Fruit fly (Drosophila melanogaster) whole organism, embryonic: Measurements from ENCODE around the gene CG31832.

ENCODE experiments used
- CG10267 ChIP-seq: fragments of 200-800 bp; sonication (Bioruptor generic); optimal IDR thresholded peaks from 2 replicates; lab custom pipeline; 2018; ENCODE audit warnings: missing biosample characterization, mild to moderate bottlenecking, missing genetic modification characterization, moderate library complexity
- CG10321 ChIP-seq: fragments of 200-800 bp; sonication (Bioruptor generic); IDR thresholded peaks from 2 replicates; pipeline ENCODE4 v1.3.6; 2022; ENCODE audit warnings: missing biosample characterization, missing genetic modification characterization
- CG10366 ChIP-seq: fragments of 200-800 bp; sonication (Bioruptor generic); IDR thresholded peaks from 2 replicates; pipeline ENCODE4 v1.3.6; 2022; ENCODE audit warnings: missing biosample characterization, missing genetic modification characterization
- CG10431 ChIP-seq: fragments of 200-800 bp; sonication (Bioruptor generic); optimal IDR thresholded peaks from 3 replicates; lab custom pipeline; 2018; ENCODE audit warnings: missing biosample characterization, mild to moderate bottlenecking, missing genetic modification characterization
- CG11456 ChIP-seq: fragments of 200-800 bp; sonication (Bioruptor generic); IDR thresholded peaks from 3 replicates; pipeline ENCODE4 v1.3.6; 2022; ENCODE audit warnings: missing biosample characterization, missing genetic modification characterization
- CG12659 ChIP-seq: fragments of 200-800 bp; sonication (Bioruptor generic); optimal IDR thresholded peaks from 3 replicates; lab custom pipeline; 2017; ENCODE audit warnings: mild to moderate bottlenecking, missing biosample characterization, missing genetic modification reagents, missing genetic modification characterization
- CG12942 ChIP-seq: fragments of 200-800 bp; sonication (Bioruptor generic); optimal IDR thresholded peaks from 3 replicates; lab custom pipeline; 2016; ENCODE audit warnings: missing biosample characterization, missing genetic modification characterization
- CG14014 ChIP-seq: fragments of 200-800 bp; sonication (Bioruptor generic); IDR thresholded peaks from 2 replicates; pipeline ENCODE4 v1.3.6; 2022; ENCODE audit warnings: missing biosample characterization, missing genetic modification characterization
- CG15269 ChIP-seq: fragments of 200-800 bp; sonication (Bioruptor generic); optimal IDR thresholded peaks from 2 replicates; lab custom pipeline; 2018; ENCODE audit warnings: missing biosample characterization, mild to moderate bottlenecking, missing genetic modification characterization, moderate library complexity
- CG16863 ChIP-seq: fragments of 200-800 bp; sonication (Bioruptor generic); optimal IDR thresholded peaks from 3 replicates; lab custom pipeline; 2016; ENCODE audit warnings: missing biosample characterization, missing genetic modification characterization
- CG17361 ChIP-seq: fragments of 200-800 bp; sonication (Bioruptor generic); IDR thresholded peaks from 3 replicates; pipeline ENCODE4 v1.3.6; 2022; ENCODE audit warnings: missing biosample characterization, missing genetic modification characterization
- CG2120 ChIP-seq: fragments of 200-800 bp; sonication (Bioruptor generic); optimal IDR thresholded peaks from 3 replicates; lab custom pipeline; 2016; ENCODE audit warnings: missing biosample characterization, missing genetic modification characterization
- CG2129 ChIP-seq: fragments of 200-800 bp; sonication (Bioruptor generic); IDR thresholded peaks from 2 replicates; pipeline ENCODE4 v1.3.6; 2022; ENCODE audit warnings: missing biosample characterization, missing genetic modification characterization; ENCODE audit not compliant: partially characterized antibody
- CG2712 ChIP-seq: fragments of 200-800 bp; optimal IDR thresholded peaks from 3 replicates; lab custom pipeline; 2019; ENCODE audit warnings: missing biosample characterization, mild to moderate bottlenecking, missing genetic modification characterization, moderate library complexity
- CG30403 ChIP-seq: fragments of 200-800 bp; sonication (Bioruptor generic); optimal IDR thresholded peaks from 3 replicates; lab custom pipeline; 2016; ENCODE audit warnings: missing biosample characterization, missing genetic modification characterization
- CG31365 ChIP-seq: fragments of 200-800 bp; sonication (Bioruptor generic); optimal IDR thresholded peaks from 2 replicates; lab custom pipeline; 2018; ENCODE audit warnings: missing biosample characterization, mild to moderate bottlenecking, missing genetic modification characterization
- CG32767 ChIP-seq: fragments of 200-800 bp; sonication (Bioruptor generic); IDR thresholded peaks from 2 replicates; pipeline ENCODE4 v1.3.6; 2022; ENCODE audit warnings: missing biosample characterization, missing genetic modification characterization
- CG6254 ChIP-seq: fragments of 200-800 bp; sonication (Bioruptor generic); optimal IDR thresholded peaks from 3 replicates; lab custom pipeline; 2017; ENCODE audit warnings: mild to moderate bottlenecking, missing biosample characterization, missing genetic modification reagents, missing genetic modification characterization
- CG6765 ChIP-seq: fragments of 200-800 bp; sonication (Bioruptor generic); optimal IDR thresholded peaks from 3 replicates; lab custom pipeline; 2017; ENCODE audit warnings: missing biosample characterization, mild to moderate bottlenecking, missing genetic modification characterization
- CG6791 ChIP-seq: fragments of 200-800 bp; sonication (Bioruptor generic); IDR thresholded peaks from 3 replicates; pipeline ENCODE4 v1.3.6; 2022; ENCODE audit warnings: missing biosample characterization, missing genetic modification characterization; ENCODE audit not compliant: partially characterized antibody
- CG7963 ChIP-seq: fragments of 200-800 bp; sonication (Bioruptor generic); IDR thresholded peaks from 3 replicates; pipeline ENCODE4 v1.3.6; 2022; ENCODE audit warnings: missing biosample characterization, missing genetic modification characterization; ENCODE audit not compliant: partially characterized antibody
- Dad ChIP-seq: fragments of 200-800 bp; sonication (Bioruptor generic); optimal IDR thresholded peaks from 3 replicates; lab custom pipeline; 2016; ENCODE audit warnings: missing biosample characterization, missing genetic modification characterization
- Deaf1 ChIP-seq: fragments of 200-800 bp; optimal IDR thresholded peaks from 3 replicates; lab custom pipeline; 2019; ENCODE audit warnings: missing biosample characterization, mild to moderate bottlenecking, missing genetic modification characterization, moderate library complexity
- Dfd ChIP-seq, 2 experiments: fragments of >200 bp; optimal IDR thresholded peaks; 2 replicates each; lab custom pipeline; 2017; ENCODE audit warnings: missing biosample characterization in 2 of 2, missing genetic modification characterization in 2 of 2
- Hmx ChIP-seq: fragments of 200-800 bp; sonication (Bioruptor generic); optimal IDR thresholded peaks from 2 replicates; lab custom pipeline; 2016; ENCODE audit warnings: missing biosample characterization, missing genetic modification characterization
- Lim3 ChIP-seq: fragments of 200-800 bp; sonication (Bioruptor generic); IDR thresholded peaks from 2 replicates; pipeline ENCODE4 v1.3.6; 2022; ENCODE audit warnings: missing biosample characterization, missing genetic modification characterization
- NfI ChIP-seq: fragments of 200-800 bp; sonication (Bioruptor generic); optimal IDR thresholded peaks from 3 replicates; lab custom pipeline; 2018; ENCODE audit warnings: missing biosample characterization, mild to moderate bottlenecking, missing genetic modification characterization, moderate library complexity
- Scr ChIP-seq: fragments of 200-800 bp; sonication (Bioruptor generic); IDR thresholded peaks from 2 replicates; pipeline ENCODE4 v1.3.6; 2022; ENCODE audit warnings: missing biosample characterization, missing genetic modification characterization; ENCODE audit not compliant: partially characterized antibody
- Six4 ChIP-seq: fragments of 200-800 bp; sonication (Bioruptor generic); optimal IDR thresholded peaks from 2 replicates; lab custom pipeline; 2016; ENCODE audit warnings: missing biosample characterization, missing genetic modification characterization
- Sox100B ChIP-seq: fragments of 200-800 bp; sonication (Bioruptor generic); optimal IDR thresholded peaks from 3 replicates; lab custom pipeline; 2018; ENCODE audit warnings: missing biosample characterization, mild to moderate bottlenecking, missing genetic modification characterization
- Spps ChIP-seq: fragments of 200-800 bp; sonication (Bioruptor generic); optimal IDR thresholded peaks from 2 replicates; lab custom pipeline; 2018; ENCODE audit warnings: missing biosample characterization, mild to moderate bottlenecking, missing genetic modification characterization
- Sry-β ChIP-seq: fragments of 200-800 bp; sonication (Bioruptor generic); optimal IDR thresholded peaks from 2 replicates; lab custom pipeline; 2018; ENCODE audit warnings: missing biosample characterization, mild to moderate bottlenecking, missing genetic modification characterization, moderate library complexity
- Ssrp ChIP-seq: fragments of 200-800 bp; sonication (Bioruptor generic); optimal IDR thresholded peaks from 2 replicates; lab custom pipeline; 2018; ENCODE audit warnings: missing biosample characterization, mild to moderate bottlenecking, missing genetic modification characterization, moderate library complexity
- al ChIP-seq: fragments of 200-800 bp; sonication (Bioruptor generic); IDR thresholded peaks from 2 replicates; pipeline ENCODE4 v1.3.6; 2022; ENCODE audit warnings: missing biosample characterization, missing genetic modification characterization
- ap ChIP-seq: fragments of 200-800 bp; sonication (Bioruptor generic); IDR thresholded peaks from 2 replicates; pipeline ENCODE4 v1.3.6; 2022; ENCODE audit warnings: missing biosample characterization, missing genetic modification characterization
- bab2 ChIP-seq: fragments of 200-800 bp; sonication (Bioruptor generic); optimal IDR thresholded peaks from 2 replicates; lab custom pipeline; 2016; ENCODE audit warnings: missing biosample characterization, missing genetic modification characterization
- bbx ChIP-seq: fragments of 200-800 bp; sonication (Bioruptor generic); IDR thresholded peaks from 2 replicates; pipeline ENCODE4 v1.3.6; 2022; ENCODE audit warnings: missing biosample characterization, missing genetic modification characterization; ENCODE audit not compliant: partially characterized antibody
- corto ChIP-seq: fragments of 200-800 bp; sonication (Bioruptor generic); optimal IDR thresholded peaks from 2 replicates; lab custom pipeline; 2016; ENCODE audit warnings: missing biosample characterization, mild to moderate bottlenecking, missing genetic modification characterization, moderate library complexity
- dimm ChIP-seq: fragments of 200-800 bp; sonication (Bioruptor generic); IDR thresholded peaks from 2 replicates; pipeline ENCODE4 v1.3.6; 2022; ENCODE audit warnings: missing biosample characterization, missing genetic modification characterization
- en ChIP-seq: fragments of 200-800 bp; sonication (Bioruptor generic); optimal IDR thresholded peaks from 2 replicates; lab custom pipeline; 2016; ENCODE audit warnings: missing biosample characterization, missing genetic modification characterization
- exex ChIP-seq: fragments of 200-800 bp; sonication (Bioruptor generic); optimal IDR thresholded peaks from 4 replicates; lab custom pipeline; 2018; ENCODE audit warnings: missing biosample characterization, mild to moderate bottlenecking, missing genetic modification characterization, moderate library complexity
- hkb ChIP-seq, 2 experiments: fragments of 200-800 bp in 1 of 2; fragments of >200 bp in 1 of 2; sonication (Bioruptor generic) in 1 of 2; IDR thresholded peaks in 1 of 2; optimal IDR thresholded peaks in 1 of 2; 2 replicates each; pipeline versions ENCODE4 v1.3.6 to Lab custom; 2017 to 2022; ENCODE audit warnings: missing biosample characterization in 1 of 2, missing genetic modification characterization in 1 of 2
- kay ChIP-seq: fragments of 200-800 bp; sonication (Bioruptor generic); optimal IDR thresholded peaks from 2 replicates; lab custom pipeline; 2016; ENCODE audit warnings: missing biosample characterization, missing genetic modification characterization
- mld ChIP-seq: fragments of 200-800 bp; sonication (Bioruptor generic); IDR thresholded peaks from 3 replicates; pipeline ENCODE4 v1.3.6; 2022; ENCODE audit warnings: missing biosample characterization, missing genetic modification characterization; ENCODE audit not compliant: partially characterized antibody
- pb ChIP-seq: fragments of 200-800 bp; sonication (Bioruptor generic); optimal IDR thresholded peaks from 3 replicates; lab custom pipeline; 2016; ENCODE audit warnings: missing biosample characterization, missing genetic modification characterization
- shn ChIP-seq: fragments of 200-800 bp; sonication (Bioruptor generic); optimal IDR thresholded peaks from 3 replicates; lab custom pipeline; 2016; ENCODE audit warnings: missing biosample characterization, missing genetic modification characterization
- sim ChIP-seq: fragments of 200-800 bp; sonication (Bioruptor generic); IDR thresholded peaks from 2 replicates; pipeline ENCODE4 v1.3.6; 2022; ENCODE audit warnings: missing biosample characterization, missing genetic modification characterization
- unc-4 ChIP-seq: fragments of 200-800 bp; sonication (Bioruptor generic); IDR thresholded peaks from 2 replicates; pipeline ENCODE4 v1.3.6; 2022; ENCODE audit warnings: missing biosample characterization, missing genetic modification characterization; ENCODE audit not compliant: partially characterized antibody
- usp ChIP-seq: fragments of >200 bp; optimal IDR thresholded peaks from 2 replicates; lab custom pipeline; 2017; ENCODE audit warnings: missing biosample characterization, missing genetic modification characterization
- vnd ChIP-seq: fragments of 200-800 bp; sonication (Bioruptor generic); IDR thresholded peaks from 3 replicates; pipeline ENCODE4 v1.3.6; 2022; ENCODE audit warnings: missing biosample characterization, missing genetic modification characterization; ENCODE audit not compliant: partially characterized antibody

CG31832 gene

dm6 chr2L:15070216-15070615, 38.7 kb upstream of the CG31832 start, which contains the start of gene vig:
Gene vig (minus strand): TSS chr2L:15070316.
- TF ChIP-seq CG10431 (GFP tag; lab: Kevin White, UChicago) = no peak
- no peak for TF ChIP-seq CG17361 (GFP tag; lab: Robert Waterston, UW)
- no peak for TF ChIP-seq NfI (GFP tag; lab: Kevin White, UChicago)
- no peak for TF ChIP-seq mld (GFP tag; lab: Robert Waterston, UW)
- no peak for TF ChIP-seq dimm (GFP tag; lab: Robert Waterston, UW)
- TF ChIP-seq Sry-β (GFP tag; lab: Kevin White, UChicago) = no peak
- TF ChIP-seq CG10321 (GFP tag; lab: Robert Waterston, UW) = no peak
- no peak for TF ChIP-seq al
- no peak for TF ChIP-seq CG14014 (GFP tag; lab: Robert Waterston, UW)
- TF ChIP-seq unc-4 = no peak
- no peak for TF ChIP-seq CG32767
- no peak for TF ChIP-seq Spps
- no peak for TF ChIP-seq CG10366
- no peak for TF ChIP-seq CG6791 (GFP tag; lab: Robert Waterston, UW)
- no peak for TF ChIP-seq ap (GFP tag; lab: Robert Waterston, UW)
- no peak for TF ChIP-seq en (GFP tag; lab: Kevin White, UChicago)
- TF ChIP-seq bbx (GFP tag; lab: Robert Waterston, UW) = no peak
- no peak for TF ChIP-seq CG2712
- no peak for TF ChIP-seq CG12942 (GFP tag; lab: Kevin White, UChicago)

dm6 chr2L:15067832-15068231, 36.3 kb upstream of the CG31832 start:
- TF ChIP-seq kay (GFP tag; lab: Kevin White, UChicago) (peak; percentile 11), sim (no peak), corto (GFP tag; lab: Kevin White, UChicago) (no peak), CG7963 (GFP tag; lab: Robert Waterston, UW) (no peak), Lim3 (GFP tag; lab: Robert Waterston, UW) (no peak), Dfd (GFP tag; optimal IDR thresholded peaks at IDR 0.05; lab: Kevin White, UChicago) (no peak), CG16863 (GFP tag; lab: Kevin White, UChicago) (no peak), CG2129 (peak; percentile 36; the same call in 1 of the 2 replicates), CG31365 (tag; lab: Kevin White, UChicago) (peak; percentile 14), pb (GFP tag; lab: Kevin White, UChicago) (no peak), usp (GFP tag; lab: Kevin White, UChicago) (no peak), CG2120 (peak; percentile 53), Six4 (GFP tag; lab: Kevin White, UChicago) (no peak), Ssrp (tag; lab: Kevin White, UChicago) (no peak), exex (tag; lab: Kevin White, UChicago) (peak; percentile 33), vnd (GFP tag; lab: Robert Waterston, UW) (peak; percentile 48; the same call in 2 of the 3 replicates), CG15269 (tag; lab: Kevin White, UChicago) (no peak), Deaf1 (tag; lab: Kevin White, UChicago) (peak; percentile 47), hkb (optimal IDR thresholded peaks at IDR 0.05; lab: Kevin White, UChicago) (no peak), hkb (GFP tag; IDR thresholded peaks at IDR 0.05; lab: Robert Waterston, UW) (no peak), bab2 (GFP tag; lab: Kevin White, UChicago) (no peak), CG12659 (peak; percentile 83), CG30403 (GFP tag; lab: Kevin White, UChicago) (peak; percentile 15), Dad (GFP tag; lab: Kevin White, UChicago) (peak; percentile 41), CG2712 (peak; percentile 71), CG10267 (tag; lab: Kevin White, UChicago) (peak; percentile 83), Hmx (GFP tag; lab: Kevin White, UChicago) (no peak), Scr (GFP tag; lab: Robert Waterston, UW) (peak; percentile 75), shn (GFP tag; lab: Kevin White, UChicago) (no peak), CG6254 (GFP tag; lab: Kevin White, UChicago) (peak; percentile 29), Sox100B (GFP tag; lab: Kevin White, UChicago) (no peak), CG11456 (GFP tag; lab: Robert Waterston, UW) (no peak; the same call in 2 of the 3 replicates), CG6765 (GFP tag; lab: Kevin White, UChicago) (no peak)
